Worm (Caenorhabditis elegans) whole organism, midembryonic: Measurements from ENCODE around the gene ZK673.2.

Experiments used
- T22C8.4 ChIP-seq: fragments of 200-800 bp; sonication (Bioruptor generic); IDR thresholded peaks from 2 replicates; pipeline ENCODE4 v1.3.6; 2022; ENCODE audit warnings: missing genetic modification characterization, missing compliant biosample characterization
- cog-1 ChIP-seq: sonication (generic microtip); optimal IDR thresholded peaks from 2 replicates; lab custom pipeline; 2016; ENCODE audit warnings: missing genetic modification characterization, missing compliant biosample characterization
- flt-1 ChIP-seq: fragments of 200-800 bp; sonication (Bioruptor generic); IDR thresholded peaks from 2 replicates; pipeline ENCODE4 v1.3.6; 2022; ENCODE audit warnings: missing genetic modification characterization, missing compliant biosample characterization
- klf-2 ChIP-seq: fragments of 200-800 bp; sonication (Bioruptor generic); conservative IDR thresholded peaks from 2 replicates; pipeline ENCODE4 v1.3.6; 2022; ENCODE audit warnings: missing genetic modification reagents, missing genetic modification characterization, missing compliant biosample characterization
- med-1 ChIP-seq: sonication (generic microtip); optimal IDR thresholded peaks from 2 replicates; lab custom pipeline; 2017; ENCODE audit warnings: missing genetic modification characterization, mild to moderate bottlenecking, missing compliant biosample characterization, antibody characterized with exemption, missing genetic modification reagents; ENCODE audit not compliant: insufficient read depth
- ref-1 ChIP-seq: fragments of 200-800 bp; sonication (Bioruptor generic); conservative IDR thresholded peaks from 2 replicates; pipeline ENCODE4 v1.3.6; 2022; ENCODE audit warnings: missing genetic modification reagents, missing genetic modification characterization, missing compliant biosample characterization
- tab-1 ChIP-seq: fragments of 200-800 bp; sonication (Bioruptor generic); IDR thresholded peaks from 2 replicates; pipeline ENCODE4 v1.3.6; 2022; ENCODE audit warnings: missing genetic modification characterization, missing compliant biosample characterization
- ztf-23 ChIP-seq: fragments of 200-800 bp; sonication (Bioruptor generic); IDR thresholded peaks from 2 replicates; pipeline ENCODE4 v1.3.6; 2022; ENCODE audit warnings: missing genetic modification reagents, missing genetic modification characterization, missing compliant biosample characterization
- ztf-29 ChIP-seq: fragments of 200-800 bp; sonication (Bioruptor generic); IDR thresholded peaks from 2 replicates; pipeline ENCODE4 v1.3.6; 2022; ENCODE audit warnings: missing genetic modification reagents, missing genetic modification characterization, missing compliant biosample characterization

DNA sequence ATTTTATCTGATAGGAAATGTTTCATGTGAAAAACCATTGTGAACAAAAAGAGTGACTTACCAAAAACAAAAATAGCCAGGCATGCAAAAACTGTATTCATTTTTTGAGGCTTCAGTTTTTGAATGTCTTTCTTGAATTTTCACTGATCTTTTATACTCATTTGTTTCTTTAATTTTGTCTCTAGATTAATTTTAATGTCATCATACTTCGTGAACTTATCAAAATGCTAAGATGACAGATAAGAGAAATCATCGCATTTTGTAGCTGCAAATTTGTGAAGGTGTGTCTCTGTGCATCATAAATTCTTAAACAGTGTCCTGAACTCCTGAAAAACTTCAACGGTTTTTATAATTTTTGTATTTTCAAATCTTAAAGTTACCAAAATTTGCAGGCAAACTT is 28.0 kb downstream of the ZK673.2 start, which contains the start of gene clec-58:
- no peak for TF ChIP-seq cog-1 (tag; lab: Kevin White, UChicago)
- no peak for TF ChIP-seq med-1 (GFP tag; lab: Kevin White, UChicago)
- TF ChIP-seq T22C8.4 (GFP tag; lab: Robert Waterston, UW): no peak
- TF ChIP-seq ref-1 (GFP tag; lab: Robert Waterston, UW): no peak
- no peak for TF ChIP-seq tab-1
- TF ChIP-seq flt-1: no peak
- no peak for TF ChIP-seq ztf-23
- TF ChIP-seq ztf-29: no peak
- no peak for TF ChIP-seq klf-2
